Fruit fly (Drosophila melanogaster): ENCODE measurements around the gene CG14435.

CG14435 gene

DNA sequence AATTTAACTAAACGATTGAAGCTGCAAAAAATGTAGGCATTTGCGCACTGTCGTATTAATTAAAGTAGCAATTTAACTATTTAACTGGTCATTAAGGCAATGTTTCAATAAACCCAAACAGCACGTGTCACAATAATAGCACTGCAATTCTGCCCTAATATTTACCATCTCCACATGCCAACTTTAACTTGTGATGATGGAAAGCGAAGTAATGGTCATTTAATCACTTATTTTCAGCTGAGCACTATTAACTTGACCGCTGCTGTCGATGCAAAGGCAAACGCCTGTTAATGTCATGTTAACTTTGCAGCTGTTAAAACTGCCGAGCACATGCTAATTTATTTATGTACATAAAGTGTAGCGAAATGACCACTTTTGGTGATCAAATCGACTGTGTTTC, 49.5 kb downstream of the CG14435 start (continued):
- TF ChIP-seq CG4424 (GFP tag; optimal IDR thresholded peaks at IDR 0.05) (peak; percentile 79), Dip2 (GFP tag; IDR thresholded peaks at IDR 0.05) (no peak), trh (GFP tag; optimal IDR thresholded peaks at IDR 0.05) (peak; percentile 35), lov (optimal IDR thresholded peaks at IDR 0.05) (no peak), lov (GFP tag; IDR thresholded peaks at IDR 0.05) (peak; percentile 62; the same call in 1 of the 3 replicates), CG11093 (GFP tag; IDR thresholded peaks at IDR 0.05) (peak; percentile 81), Gsc (GFP tag; IDR thresholded peaks at IDR 0.05) (peak; percentile 40; the same call in 1 of the 2 replicates), vvl (GFP tag; IDR thresholded peaks at IDR 0.05) (peak; percentile 90), CG14965 (GFP tag; optimal IDR thresholded peaks at IDR 0.05; ENCODE audit: borderline replicate concordance) (peak; percentile 8), dimm (GFP tag; IDR thresholded peaks at IDR 0.05) (peak; percentile 68), ken (GFP tag; IDR thresholded peaks at IDR 0.05) (peak; percentile 87), CG11695 (GFP tag; IDR thresholded peaks at IDR 0.05) (peak; percentile 83; the same call in 2 of the 3 replicates), pb (GFP tag; optimal IDR thresholded peaks at IDR 0.05) (peak; percentile 73), ind (GFP tag; optimal IDR thresholded peaks at IDR 0.05) (peak; percentile 85), al (GFP tag; IDR thresholded peaks at IDR 0.05) (peak; percentile 68), Drgx (GFP tag; IDR thresholded peaks at IDR 0.05) (peak; percentile 89), caup (GFP tag; optimal IDR thresholded peaks at IDR 0.05; ENCODE audit: severe bottlenecking) (peak; percentile 80), ttk (GFP tag; IDR thresholded peaks at IDR 0.05) (peak; percentile 84), nerfin-1 (tag; optimal IDR thresholded peaks at IDR 0.05) (peak; percentile 25), psq (GFP tag; optimal IDR thresholded peaks at IDR 0.05) (peak; percentile 53), Pdp1 (GFP tag; optimal IDR thresholded peaks at IDR 0.05) (peak; percentile 72 to 76), CG13775 (GFP tag; optimal IDR thresholded peaks at IDR 0.05) (peak; percentile 65), CG6791 (GFP tag; IDR thresholded peaks at IDR 0.05; ENCODE audit: partially characterized antibody) (no peak), oc (tag; optimal IDR thresholded peaks at IDR 0.05) (peak; percentile 57), CG11398 (GFP tag; optimal IDR thresholded peaks at IDR 0.05) (peak; percentile 28), Atf6 (GFP tag; IDR thresholded peaks at IDR 0.05) (peak; percentile 85), CG3065 (GFP tag; optimal IDR thresholded peaks at IDR 0.05) (peak; percentile 44), cad (GFP tag; optimal IDR thresholded peaks at IDR 0.05) (no peak), CG13296 (GFP tag; optimal IDR thresholded peaks at IDR 0.05) (peak; percentile 77), CG4707 (GFP tag; optimal IDR thresholded peaks at IDR 0.05) (peak; percentile 48), CG5953 (GFP tag; IDR thresholded peaks at IDR 0.05) (peak; percentile 90), CG16863 (GFP tag; optimal IDR thresholded peaks at IDR 0.05) (peak; percentile 74), chn (GFP tag; optimal IDR thresholded peaks at IDR 0.05) (peak; percentile 79), CG8765 (GFP tag; IDR thresholded peaks at IDR 0.05) (0 out of 2 replicates have a peak, but pooled peaks have one; percentile 37), insv (GFP tag; optimal IDR thresholded peaks at IDR 0.05) (no peak), Mad (GFP tag; optimal IDR thresholded peaks at IDR 0.05) (peak; percentile 78), Lpt (GFP tag; optimal IDR thresholded peaks at IDR 0.05) (no peak), CG2199 (GFP tag; IDR thresholded peaks at IDR 0.05) (peak; percentile 85), CG2712 (tag; optimal IDR thresholded peaks at IDR 0.05) (peak; percentile 76), kni (GFP tag; optimal IDR thresholded peaks at IDR 0.05) (no peak), YL-1 (GFP tag; optimal IDR thresholded peaks at IDR 0.05) (peak; percentile 18), CG1603 (tag; optimal IDR thresholded peaks at IDR 0.05) (peak; percentile 93), Hmx (GFP tag; optimal IDR thresholded peaks at IDR 0.05) (no peak), Gug (GFP tag; IDR thresholded peaks at IDR 0.05) (peak; percentile 83), Fer2 (tag; optimal IDR thresholded peaks at IDR 0.05) (peak; percentile 39), zen (tag; optimal IDR thresholded peaks at IDR 0.05) (peak; percentile 62), jing (GFP tag; optimal IDR thresholded peaks at IDR 0.05) (peak; percentile 80), Hmr (GFP tag; optimal IDR thresholded peaks at IDR 0.05) (peak; percentile 81), kay (GFP tag; optimal IDR thresholded peaks at IDR 0.05) (peak; percentile 20), repo (GFP tag; optimal IDR thresholded peaks at IDR 0.05) (peak; percentile 78), mirr (GFP tag; optimal IDR thresholded peaks at IDR 0.05) (peak; percentile 57), CG15269 (tag; optimal IDR thresholded peaks at IDR 0.05) (peak; percentile 91)

All from whole organism, embryonic.